Fruit fly (Drosophila melanogaster) whole organism, embryonic: ENCODE measurements around the gene CG5235.
A peak's percentile ranks its signal among the peaks of the same experiment; 100 is the strongest.

Experiments
- ATbp ChIP-seq: fragments of 200-800 bp; sonication (Bioruptor generic); optimal IDR thresholded peaks from 2 replicates; lab custom pipeline; 2017; ENCODE audit warnings: missing biosample characterization, mild to moderate bottlenecking, missing genetic modification characterization, missing genetic modification reagents
- CG12299 ChIP-seq: fragments of 200-800 bp; sonication (Bioruptor generic); optimal IDR thresholded peaks from 2 replicates; lab custom pipeline; 2018; ENCODE audit warnings: missing biosample characterization, mild to moderate bottlenecking, missing genetic modification characterization
- CG1233 ChIP-seq: fragments of 200-800 bp; sonication (Bioruptor generic); optimal IDR thresholded peaks from 4 replicates; lab custom pipeline; 2018; ENCODE audit warnings: missing biosample characterization, mild to moderate bottlenecking, missing genetic modification characterization
- CG12391 ChIP-seq: fragments of 200-800 bp; sonication (Bioruptor generic); optimal IDR thresholded peaks from 3 replicates; lab custom pipeline; 2018; ENCODE audit warnings: missing biosample characterization, mild to moderate bottlenecking, missing genetic modification characterization, moderate library complexity
- CG17361 ChIP-seq: fragments of 200-800 bp; sonication (Bioruptor generic); IDR thresholded peaks from 3 replicates; pipeline ENCODE4 v1.3.6; 2022; ENCODE audit warnings: missing biosample characterization, missing genetic modification characterization
- CG17612 ChIP-seq: fragments of 200-800 bp; sonication (Bioruptor generic); IDR thresholded peaks from 2 replicates; pipeline ENCODE4 v1.3.6; 2022; ENCODE audit warnings: missing biosample characterization, missing genetic modification characterization
- CG18011 ChIP-seq: fragments of 200-800 bp; sonication (Bioruptor generic); optimal IDR thresholded peaks from 2 replicates; lab custom pipeline; 2017; ENCODE audit warnings: missing biosample characterization, missing genetic modification characterization, mild to moderate bottlenecking, moderate library complexity, missing genotype
- CG18262 ChIP-seq: fragments of 200-800 bp; optimal IDR thresholded peaks from 3 replicates; lab custom pipeline; 2019; ENCODE audit warnings: missing biosample characterization, mild to moderate bottlenecking, missing genetic modification characterization, moderate library complexity
- CG2678 ChIP-seq: fragments of 200-800 bp; sonication (Bioruptor generic); optimal IDR thresholded peaks from 3 replicates; lab custom pipeline; 2019; ENCODE audit warnings: missing biosample characterization, mild to moderate bottlenecking, missing genetic modification characterization, moderate library complexity
- CG33213 ChIP-seq: fragments of 200-800 bp; sonication (Bioruptor generic); optimal IDR thresholded peaks from 3 replicates; lab custom pipeline; 2016; ENCODE audit warnings: missing biosample characterization, missing genetic modification characterization
- CG3847 ChIP-seq: fragments of 200-800 bp; sonication (Bioruptor generic); IDR thresholded peaks from 2 replicates; pipeline ENCODE4 v1.3.6; 2022; ENCODE audit warnings: missing biosample characterization, missing genetic modification characterization
- CG5245 ChIP-seq: fragments of 200-800 bp; sonication (Bioruptor generic); optimal IDR thresholded peaks from 3 replicates; lab custom pipeline; 2016; ENCODE audit warnings: missing biosample characterization, missing genetic modification characterization
- CG6254 ChIP-seq: fragments of 200-800 bp; sonication (Bioruptor generic); optimal IDR thresholded peaks from 3 replicates; lab custom pipeline; 2017; ENCODE audit warnings: mild to moderate bottlenecking, missing biosample characterization, missing genetic modification reagents, missing genetic modification characterization
- CG6765 ChIP-seq: fragments of 200-800 bp; sonication (Bioruptor generic); optimal IDR thresholded peaks from 3 replicates; lab custom pipeline; 2017; ENCODE audit warnings: missing biosample characterization, mild to moderate bottlenecking, missing genetic modification characterization
- CG6791 ChIP-seq: fragments of 200-800 bp; sonication (Bioruptor generic); IDR thresholded peaks from 3 replicates; pipeline ENCODE4 v1.3.6; 2022; ENCODE audit warnings: missing biosample characterization, missing genetic modification characterization; ENCODE audit not compliant: partially characterized antibody
- CG7271 ChIP-seq: fragments of 200-800 bp; sonication (Bioruptor generic); optimal IDR thresholded peaks from 2 replicates; lab custom pipeline; 2018; ENCODE audit warnings: missing biosample characterization, mild to moderate bottlenecking, missing genetic modification characterization, moderate library complexity
- CG8924 ChIP-seq: fragments of 200-800 bp; optimal IDR thresholded peaks from 3 replicates; lab custom pipeline; 2019; ENCODE audit warnings: missing biosample characterization, mild to moderate bottlenecking, missing genetic modification characterization, moderate library complexity
- CG8944 ChIP-seq: fragments of 200-800 bp; sonication (Bioruptor generic); optimal IDR thresholded peaks from 3 replicates; lab custom pipeline; 2016; ENCODE audit warnings: missing biosample characterization, missing genetic modification characterization
- CG9727 ChIP-seq: fragments of 200-800 bp; sonication (Bioruptor generic); optimal IDR thresholded peaks from 3 replicates; lab custom pipeline; 2017; ENCODE audit warnings: missing biosample characterization, mild to moderate bottlenecking, missing genetic modification characterization
- D19A ChIP-seq: fragments of 200-800 bp; optimal IDR thresholded peaks from 3 replicates; lab custom pipeline; 2019; ENCODE audit warnings: missing biosample characterization, mild to moderate bottlenecking, missing genetic modification characterization, moderate library complexity
- E2f1 ChIP-seq: fragments of 200-800 bp; sonication (Bioruptor generic); IDR thresholded peaks from 2 replicates; pipeline ENCODE4 v1.3.6; 2022; ENCODE audit warnings: missing biosample characterization, missing genetic modification characterization
- HHEX ChIP-seq: fragments of 200-800 bp; sonication (Bioruptor generic); optimal IDR thresholded peaks from 3 replicates; lab custom pipeline; 2017; ENCODE audit warnings: missing biosample characterization, mild to moderate bottlenecking, missing genetic modification characterization, missing genetic modification reagents
- Hmx ChIP-seq: fragments of 200-800 bp; sonication (Bioruptor generic); optimal IDR thresholded peaks from 2 replicates; lab custom pipeline; 2016; ENCODE audit warnings: missing biosample characterization, missing genetic modification characterization
- MTF-1 ChIP-seq: fragments of 200-800 bp; sonication (Bioruptor generic); optimal IDR thresholded peaks from 2 replicates; lab custom pipeline; 2018; ENCODE audit warnings: missing biosample characterization, mild to moderate bottlenecking, missing genetic modification characterization, borderline replicate concordance
- Mrtf ChIP-seq: fragments of 200-800 bp; sonication (Bioruptor generic); IDR thresholded peaks from 3 replicates; pipeline ENCODE4 v1.3.6; 2022; ENCODE audit warnings: missing biosample characterization, missing genetic modification characterization
- NFAT ChIP-seq: fragments of 200-800 bp; sonication (Bioruptor generic); IDR thresholded peaks from 2 replicates; pipeline ENCODE4 v1.3.6; 2022; ENCODE audit warnings: missing biosample characterization, missing genetic modification characterization
- Pdp1 ChIP-seq, 2 experiments: fragments of 200-800 bp; sonication (Bioruptor generic); optimal IDR thresholded peaks; 3 replicates each; lab custom pipeline; 2016; ENCODE audit warnings: missing biosample characterization in 2 of 2, missing genetic modification characterization in 2 of 2, mild to moderate bottlenecking in 1 of 2, moderate library complexity in 1 of 2
- Sin3A ChIP-seq: fragments of >200 bp; optimal IDR thresholded peaks from 2 replicates; lab custom pipeline; 2018
- Stat92E ChIP-seq, 3 experiments: fragments of >200 bp in 2 of 3; fragments of 200-800 bp in 1 of 3; sonication (Bioruptor generic) in 1 of 3; optimal IDR thresholded peaks; 2 replicates each; lab custom pipeline; 2017 to 2019; ENCODE audit warnings: missing biosample characterization in 3 of 3, missing genetic modification characterization in 3 of 3, mild to moderate bottlenecking in 1 of 3, moderate library complexity in 1 of 3
- Taf1 ChIP-seq: fragments of 200-800 bp; sonication (Bioruptor generic); IDR thresholded peaks from 2 replicates; pipeline ENCODE4 v1.3.6; 2022; ENCODE audit warnings: missing biosample characterization, missing genetic modification characterization
- amos ChIP-seq: fragments of 200-800 bp; sonication (Bioruptor generic); IDR thresholded peaks from 2 replicates; pipeline ENCODE4 v1.3.6; 2022; ENCODE audit warnings: missing biosample characterization, missing genetic modification characterization; ENCODE audit not compliant: partially characterized antibody
- ara ChIP-seq: fragments of 200-800 bp; sonication (Bioruptor generic); IDR thresholded peaks from 2 replicates; pipeline ENCODE4 v1.3.6; 2022; ENCODE audit warnings: missing biosample characterization, missing genetic modification characterization
- chn ChIP-seq: fragments of 200-800 bp; sonication (Bioruptor generic); optimal IDR thresholded peaks from 2 replicates; lab custom pipeline; 2016; ENCODE audit warnings: missing biosample characterization, missing genetic modification characterization
- dimm ChIP-seq: fragments of 200-800 bp; sonication (Bioruptor generic); IDR thresholded peaks from 2 replicates; pipeline ENCODE4 v1.3.6; 2022; ENCODE audit warnings: missing biosample characterization, missing genetic modification characterization
- gcm2 ChIP-seq: fragments of 200-800 bp; sonication (Bioruptor generic); optimal IDR thresholded peaks from 2 replicates; lab custom pipeline; 2016; ENCODE audit warnings: missing biosample characterization, missing genetic modification characterization
- ken ChIP-seq: fragments of 200-800 bp; sonication (Bioruptor generic); IDR thresholded peaks from 3 replicates; pipeline ENCODE4 v1.3.6; 2022; ENCODE audit warnings: missing biosample characterization, missing genetic modification characterization
- lab ChIP-seq: fragments of 200-800 bp; sonication (Bioruptor generic); optimal IDR thresholded peaks from 3 replicates; lab custom pipeline; 2017; ENCODE audit warnings: missing biosample characterization, missing genetic modification characterization, mild to moderate bottlenecking, moderate library complexity, missing genetic modification reagents
- nerfin-2 ChIP-seq: fragments of 200-800 bp; sonication (Bioruptor generic); IDR thresholded peaks from 2 replicates; pipeline ENCODE4 v1.3.6; 2022; ENCODE audit warnings: missing biosample characterization, missing genetic modification characterization; ENCODE audit not compliant: partially characterized antibody
- pb ChIP-seq: fragments of 200-800 bp; sonication (Bioruptor generic); optimal IDR thresholded peaks from 3 replicates; lab custom pipeline; 2016; ENCODE audit warnings: missing biosample characterization, missing genetic modification characterization
- pho ChIP-seq: fragments of 200-800 bp; sonication (Bioruptor generic); optimal IDR thresholded peaks from 2 replicates; lab custom pipeline; 2016; ENCODE audit warnings: missing biosample characterization, missing genetic modification characterization
- phol ChIP-seq: fragments of 200-800 bp; sonication (Bioruptor generic); optimal IDR thresholded peaks from 3 replicates; lab custom pipeline; 2018; ENCODE audit warnings: missing biosample characterization, mild to moderate bottlenecking, missing genetic modification characterization, moderate library complexity
- repo ChIP-seq: fragments of 200-800 bp; sonication (Bioruptor generic); optimal IDR thresholded peaks from 2 replicates; lab custom pipeline; 2016; ENCODE audit warnings: missing biosample characterization, missing genetic modification characterization
- scrt ChIP-seq: fragments of 200-800 bp; sonication (Bioruptor generic); optimal IDR thresholded peaks from 2 replicates; lab custom pipeline; 2018; ENCODE audit warnings: missing biosample characterization, mild to moderate bottlenecking, missing genetic modification characterization, moderate library complexity
- sisA ChIP-seq: fragments of 200-800 bp; sonication (Bioruptor generic); IDR thresholded peaks from 2 replicates; pipeline ENCODE4 v1.3.6; 2022; ENCODE audit warnings: missing biosample characterization, missing genetic modification characterization
- sna ChIP-seq: fragments of 200-800 bp; sonication (Bioruptor generic); IDR thresholded peaks from 2 replicates; pipeline ENCODE4 v1.3.6; 2022; ENCODE audit warnings: missing biosample characterization, missing genetic modification characterization; ENCODE audit not compliant: partially characterized antibody
- sob ChIP-seq: fragments of 200-800 bp; sonication (Bioruptor generic); IDR thresholded peaks from 2 replicates; pipeline ENCODE4 v1.3.6; 2022; ENCODE audit warnings: missing biosample characterization, missing genetic modification characterization
- tgo ChIP-seq: fragments of 200-800 bp; sonication (Bioruptor generic); IDR thresholded peaks from 3 replicates; pipeline ENCODE4 v1.3.6; 2022; ENCODE audit warnings: missing biosample characterization, missing genetic modification characterization
- twi ChIP-seq: fragments of 200-800 bp; optimal IDR thresholded peaks from 2 replicates; lab custom pipeline; 2019; ENCODE audit warnings: missing biosample characterization, mild to moderate bottlenecking, missing genetic modification characterization, moderate library complexity
- zf30C ChIP-seq: fragments of 200-800 bp; sonication (Bioruptor generic); optimal IDR thresholded peaks from 3 replicates; lab custom pipeline; 2018; ENCODE audit warnings: missing biosample characterization, mild to moderate bottlenecking, missing genetic modification characterization

Gene CG5235

DNA sequence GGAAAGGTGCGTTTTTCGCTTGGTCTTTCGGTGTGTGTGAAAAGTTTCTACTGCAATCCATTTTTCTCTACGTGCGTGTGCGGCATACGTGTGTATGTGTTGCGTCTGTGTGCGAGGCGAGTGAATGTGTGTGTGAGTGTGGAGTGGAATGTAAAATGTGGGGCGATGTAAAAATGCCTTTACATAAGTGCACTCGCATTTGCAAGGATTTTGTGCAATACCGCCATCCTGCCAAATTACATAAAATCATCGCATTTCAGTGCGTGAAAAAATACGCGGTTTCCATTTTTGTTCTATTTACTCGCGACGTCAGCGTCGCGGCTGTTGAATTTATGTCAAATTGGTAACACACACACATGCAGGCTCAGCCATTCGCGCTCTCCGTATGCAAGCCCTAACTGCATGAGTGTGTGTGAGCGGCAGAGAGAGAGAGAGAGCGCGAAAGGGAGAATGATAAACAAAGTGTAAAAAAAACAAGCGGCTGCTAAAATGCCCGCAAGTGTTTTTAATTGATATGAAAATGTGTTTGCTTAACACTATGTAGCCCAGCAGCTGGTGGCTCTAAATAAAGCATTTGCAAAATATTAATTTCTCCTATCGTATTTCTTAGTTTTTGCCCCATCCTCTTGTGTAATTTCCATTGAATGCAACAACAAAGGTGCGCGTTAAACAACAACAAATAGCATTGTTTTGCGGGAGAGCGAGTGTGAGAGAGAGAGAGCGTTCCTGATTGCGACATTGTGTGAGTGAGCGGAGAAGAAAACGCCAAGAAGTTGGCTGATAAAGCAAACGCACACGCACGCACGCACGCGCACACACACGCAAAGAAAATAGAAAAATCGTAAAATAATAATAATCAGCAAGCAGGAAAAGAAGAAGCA lies 37.8 kb downstream of the CG5235 start (continued):
- TF ChIP-seq CG5245 (GFP tag; lab: Kevin White, UChicago) (no peak), CG18011 (GFP tag; lab: Kevin White, UChicago) (no peak), CG6791 (GFP tag; lab: Robert Waterston, UW) (no peak), CG9727 (GFP tag; lab: Kevin White, UChicago) (peak; percentile 7), pho (GFP tag; lab: Kevin White, UChicago) (no peak), pb (no peak), Mrtf (GFP tag; lab: Robert Waterston, UW) (no peak), CG1233 (no peak), D19A (no peak), Taf1 (GFP tag; lab: Robert Waterston, UW) (no peak), chn (GFP tag; lab: Kevin White, UChicago) (no peak), sisA (GFP tag; lab: Robert Waterston, UW) (no peak), ara (GFP tag; lab: Robert Waterston, UW) (no peak), E2f1 (GFP tag; lab: Robert Waterston, UW) (no peak), nerfin-2 (GFP tag; lab: Robert Waterston, UW) (no peak), Sin3A (peak; percentile 11), CG12391 (no peak), HHEX (GFP tag; lab: Kevin White, UChicago) (no peak), amos (GFP tag; lab: Robert Waterston, UW) (no peak), sna (GFP tag; lab: Robert Waterston, UW) (no peak), Hmx (no peak), CG8924 (peak; percentile 44), ATbp (no peak), zf30C (GFP tag; lab: Kevin White, UChicago) (peak; percentile 5), CG18262 (tag; lab: Kevin White, UChicago) (no peak), ken (GFP tag; lab: Robert Waterston, UW) (no peak), dimm (no peak), CG33213 (no peak), Stat92E (GFP tag; optimal IDR thresholded peaks at IDR 0.05; lab: Kevin White, UChicago) (peak in 1 of 3 experiments; percentile 91), tgo (GFP tag; lab: Robert Waterston, UW) (no peak), CG6254 (GFP tag; lab: Kevin White, UChicago) (no peak), CG3847 (GFP tag; lab: Robert Waterston, UW) (no peak), gcm2 (GFP tag; lab: Kevin White, UChicago) (no peak), Pdp1 (GFP tag; optimal IDR thresholded peaks at IDR 0.05; lab: Kevin White, UChicago) (peak in 1 of 2 experiments; percentile 78), CG8944 (GFP tag; lab: Kevin White, UChicago) (no peak), twi (tag; lab: Kevin White, UChicago) (no peak), scrt (GFP tag; lab: Kevin White, UChicago) (peak; percentile 2), CG2678 (tag; lab: Kevin White, UChicago) (no peak), CG17612 (GFP tag; lab: Robert Waterston, UW) (no peak), CG12299 (tag; lab: Kevin White, UChicago) (peak; percentile 19), sob (no peak), CG7271 (no peak), CG17361 (no peak), repo (GFP tag; lab: Kevin White, UChicago) (no peak), NFAT (GFP tag; lab: Robert Waterston, UW) (no peak), lab (GFP tag; lab: Kevin White, UChicago) (peak; percentile 49), CG6765 (GFP tag; lab: Kevin White, UChicago) (no peak), phol (tag; lab: Kevin White, UChicago) (no peak), MTF-1 (GFP tag; lab: Kevin White, UChicago) (no peak)
